Fruit fly (Drosophila melanogaster) whole organism, embryonic: ENCODE measurements around the gene Usf.

ENCODE experiments used
- Adf1 ChIP-seq: fragments of 200-800 bp; sonication (Bioruptor generic); IDR thresholded peaks from 2 replicates; pipeline ENCODE4 v1.3.6; 2022; ENCODE audit warnings: missing biosample characterization, missing genetic modification characterization
- Bdp1 ChIP-seq: fragments of 200-800 bp; sonication (Bioruptor generic); optimal IDR thresholded peaks from 3 replicates; lab custom pipeline; 2016; ENCODE audit warnings: missing biosample characterization, missing genetic modification characterization
- Bgb ChIP-seq: fragments of 200-800 bp; sonication (Bioruptor generic); IDR thresholded peaks from 2 replicates; pipeline ENCODE4 v1.3.6; 2022; ENCODE audit warnings: missing biosample characterization, missing genetic modification characterization; ENCODE audit not compliant: partially characterized antibody
- Blimp-1 ChIP-seq: fragments of 200-800 bp; sonication (Bioruptor generic); optimal IDR thresholded peaks from 3 replicates; lab custom pipeline; 2018; ENCODE audit warnings: missing biosample characterization, missing genetic modification characterization, mild to moderate bottlenecking, moderate library complexity, missing genetic modification reagents
- CG10959 ChIP-seq: fragments of 200-800 bp; sonication (Bioruptor generic); IDR thresholded peaks from 2 replicates; pipeline ENCODE4 v1.3.6; 2022; ENCODE audit warnings: missing biosample characterization, missing genetic modification characterization
- CG12219 ChIP-seq: fragments of 200-800 bp; sonication (Bioruptor generic); optimal IDR thresholded peaks from 3 replicates; lab custom pipeline; 2018; ENCODE audit warnings: missing biosample characterization, mild to moderate bottlenecking, missing genetic modification characterization
- CG12659 ChIP-seq: fragments of 200-800 bp; sonication (Bioruptor generic); optimal IDR thresholded peaks from 3 replicates; lab custom pipeline; 2017; ENCODE audit warnings: mild to moderate bottlenecking, missing biosample characterization, missing genetic modification reagents, missing genetic modification characterization
- CG14441 ChIP-seq: fragments of 200-800 bp; sonication (Bioruptor generic); IDR thresholded peaks from 2 replicates; pipeline ENCODE4 v1.3.6; 2022; ENCODE audit warnings: missing biosample characterization, missing genetic modification characterization
- CG14965 ChIP-seq: fragments of 200-800 bp; sonication (Bioruptor generic); optimal IDR thresholded peaks from 2 replicates; lab custom pipeline; 2016; ENCODE audit warnings: missing biosample characterization, missing genetic modification characterization, borderline replicate concordance
- CG1602 ChIP-seq: fragments of 200-800 bp; sonication (Bioruptor generic); optimal IDR thresholded peaks from 3 replicates; lab custom pipeline; 2016; ENCODE audit warnings: missing biosample characterization, missing genetic modification characterization
- CG17568 ChIP-seq: fragments of 200-800 bp; sonication (Bioruptor generic); optimal IDR thresholded peaks from 2 replicates; lab custom pipeline; 2018; ENCODE audit warnings: missing biosample characterization, mild to moderate bottlenecking, missing genetic modification characterization, moderate library complexity
- CG18262 ChIP-seq: fragments of 200-800 bp; optimal IDR thresholded peaks from 3 replicates; lab custom pipeline; 2019; ENCODE audit warnings: missing biosample characterization, mild to moderate bottlenecking, missing genetic modification characterization, moderate library complexity
- CG2678 ChIP-seq: fragments of 200-800 bp; sonication (Bioruptor generic); optimal IDR thresholded peaks from 3 replicates; lab custom pipeline; 2019; ENCODE audit warnings: missing biosample characterization, mild to moderate bottlenecking, missing genetic modification characterization, moderate library complexity
- CG31388 ChIP-seq: fragments of 200-800 bp; sonication (Bioruptor generic); optimal IDR thresholded peaks from 2 replicates; lab custom pipeline; 2016; ENCODE audit warnings: missing biosample characterization, missing genetic modification characterization
- CG3281 ChIP-seq: fragments of 200-800 bp; sonication (Bioruptor generic); optimal IDR thresholded peaks from 3 replicates; lab custom pipeline; 2017; ENCODE audit warnings: missing biosample characterization, mild to moderate bottlenecking, missing genetic modification characterization
- CG34376 ChIP-seq: fragments of 200-800 bp; sonication (Bioruptor generic); optimal IDR thresholded peaks from 2 replicates; lab custom pipeline; 2018; ENCODE audit warnings: missing biosample characterization, mild to moderate bottlenecking, missing genetic modification characterization
- CG4328 ChIP-seq: fragments of 200-800 bp; sonication (Bioruptor generic); optimal IDR thresholded peaks from 3 replicates; lab custom pipeline; 2017; ENCODE audit warnings: missing biosample characterization, missing genetic modification reagents, missing genetic modification characterization
- CG4854 ChIP-seq: fragments of 200-800 bp; sonication (Bioruptor generic); optimal IDR thresholded peaks from 2 replicates; lab custom pipeline; 2016; ENCODE audit warnings: missing biosample characterization, missing genetic modification characterization, inconsistent platforms
- CG5180 ChIP-seq: fragments of 200-800 bp; sonication (Bioruptor generic); optimal IDR thresholded peaks from 3 replicates; lab custom pipeline; 2017; ENCODE audit warnings: missing biosample characterization, missing genetic modification characterization, mild to moderate bottlenecking, moderate library complexity, missing genetic modification reagents
- CG5953 ChIP-seq: fragments of 200-800 bp; sonication (Bioruptor generic); IDR thresholded peaks from 2 replicates; pipeline ENCODE4 v1.3.6; 2022; ENCODE audit warnings: missing biosample characterization, missing genetic modification characterization
- CG6683 ChIP-seq: fragments of 200-800 bp; sonication (Bioruptor generic); optimal IDR thresholded peaks from 2 replicates; lab custom pipeline; 2017; ENCODE audit warnings: missing biosample characterization, mild to moderate bottlenecking, missing genetic modification characterization, missing genetic modification reagents
- CG7556 ChIP-seq: fragments of 200-800 bp; sonication (Bioruptor generic); optimal IDR thresholded peaks from 2 replicates; lab custom pipeline; 2017; ENCODE audit warnings: missing biosample characterization, mild to moderate bottlenecking, missing genetic modification characterization
- CG8765 ChIP-seq: fragments of 200-800 bp; sonication (Bioruptor generic); IDR thresholded peaks from 2 replicates; pipeline ENCODE4 v1.3.6; 2022; ENCODE audit warnings: missing biosample characterization, missing genetic modification characterization
- CG8944 ChIP-seq: fragments of 200-800 bp; sonication (Bioruptor generic); optimal IDR thresholded peaks from 3 replicates; lab custom pipeline; 2016; ENCODE audit warnings: missing biosample characterization, missing genetic modification characterization
- D19A ChIP-seq: fragments of 200-800 bp; optimal IDR thresholded peaks from 3 replicates; lab custom pipeline; 2019; ENCODE audit warnings: missing biosample characterization, mild to moderate bottlenecking, missing genetic modification characterization, moderate library complexity
- Ets65A ChIP-seq: fragments of 200-800 bp; sonication (Bioruptor generic); peaks from one replicate; lab custom pipeline; 2016; ENCODE audit warnings: missing biosample characterization, missing genetic modification characterization
- HLH4C ChIP-seq: fragments of 200-800 bp; sonication (Bioruptor generic); IDR thresholded peaks from 3 replicates; pipeline ENCODE4 v1.3.6; 2022; ENCODE audit warnings: missing biosample characterization, missing genetic modification characterization; ENCODE audit not compliant: partially characterized antibody
- NC2α ChIP-seq: fragments of 200-800 bp; sonication (Bioruptor generic); optimal IDR thresholded peaks from 2 replicates; lab custom pipeline; 2016; ENCODE audit warnings: missing biosample characterization, missing genetic modification characterization
- Side ChIP-seq: fragments of 200-800 bp; sonication (Bioruptor generic); optimal IDR thresholded peaks from 2 replicates; lab custom pipeline; 2016; ENCODE audit warnings: missing biosample characterization, missing genetic modification characterization
- Spps ChIP-seq: fragments of 200-800 bp; sonication (Bioruptor generic); optimal IDR thresholded peaks from 2 replicates; lab custom pipeline; 2018; ENCODE audit warnings: missing biosample characterization, mild to moderate bottlenecking, missing genetic modification characterization
- az2 ChIP-seq: fragments of 200-800 bp; sonication (Bioruptor generic); optimal IDR thresholded peaks from 3 replicates; lab custom pipeline; 2016; ENCODE audit warnings: missing biosample characterization, missing genetic modification characterization
- bowl ChIP-seq: fragments of 200-800 bp; sonication (Bioruptor generic); IDR thresholded peaks from 2 replicates; pipeline ENCODE4 v1.3.6; 2022; ENCODE audit warnings: missing biosample characterization, missing genetic modification characterization
- bsh ChIP-seq, 2 experiments: fragments of 200-800 bp; sonication (Bioruptor generic); optimal IDR thresholded peaks; 2 replicates each; lab custom pipeline; 2017 to 2018; ENCODE audit warnings: mild to moderate bottlenecking in 2 of 2, missing biosample characterization in 2 of 2, missing genetic modification characterization in 2 of 2, moderate library complexity in 1 of 2
- btn ChIP-seq: fragments of 200-800 bp; sonication (Bioruptor generic); optimal IDR thresholded peaks from 2 replicates; lab custom pipeline; 2016; ENCODE audit warnings: missing biosample characterization, missing genetic modification characterization
- eve ChIP-seq, 2 experiments: fragments of >200 bp; optimal IDR thresholded peaks; 2 replicates each; lab custom pipeline; 2017; ENCODE audit warnings: missing biosample characterization in 2 of 2, missing genetic modification characterization in 2 of 2
- klu ChIP-seq: fragments of 200-800 bp; sonication (Bioruptor generic); IDR thresholded peaks from 2 replicates; pipeline ENCODE4 v1.3.6; 2022; ENCODE audit warnings: missing biosample characterization, missing genetic modification characterization
- lola ChIP-seq, 3 experiments: fragments of >200 bp in 2 of 3; fragments of 200-800 bp in 1 of 3; sonication (Bioruptor generic) in 1 of 3; optimal IDR thresholded peaks; 2 replicates each; lab custom pipeline; 2017 to 2019; ENCODE audit warnings: missing biosample characterization in 3 of 3, missing genetic modification characterization in 3 of 3, mild to moderate bottlenecking in 1 of 3, moderate library complexity in 1 of 3
- nmo ChIP-seq: fragments of 200-800 bp; sonication (Bioruptor generic); optimal IDR thresholded peaks from 2 replicates; lab custom pipeline; 2018; ENCODE audit warnings: missing biosample characterization, mild to moderate bottlenecking, missing genetic modification characterization, moderate library complexity
- odd ChIP-seq: fragments of 200-800 bp; sonication (Bioruptor generic); optimal IDR thresholded peaks from 2 replicates; lab custom pipeline; 2017; ENCODE audit warnings: missing biosample characterization, mild to moderate bottlenecking, missing genetic modification characterization
- pros ChIP-seq: fragments of 200-800 bp; sonication (Bioruptor generic); optimal IDR thresholded peaks from 3 replicates; lab custom pipeline; 2019; ENCODE audit warnings: missing biosample characterization, mild to moderate bottlenecking, missing genetic modification characterization, moderate library complexity
- sens ChIP-seq: fragments of 200-800 bp; sonication (Bioruptor generic); peaks from one replicate; lab custom pipeline; 2016; ENCODE audit warnings: missing biosample characterization, missing genetic modification characterization
- sisA ChIP-seq: fragments of 200-800 bp; sonication (Bioruptor generic); IDR thresholded peaks from 2 replicates; pipeline ENCODE4 v1.3.6; 2022; ENCODE audit warnings: missing biosample characterization, missing genetic modification characterization
- ssp ChIP-seq: fragments of 200-800 bp; sonication (Bioruptor generic); IDR thresholded peaks from 2 replicates; pipeline ENCODE4 v1.3.6; 2022; ENCODE audit warnings: missing biosample characterization, missing genetic modification characterization
- tna ChIP-seq: fragments of 200-800 bp; sonication (Bioruptor generic); IDR thresholded peaks from 2 replicates; pipeline ENCODE4 v1.3.6; 2022; ENCODE audit warnings: missing biosample characterization, missing genetic modification characterization; ENCODE audit not compliant: partially characterized antibody
- trem ChIP-seq: fragments of 200-800 bp; optimal IDR thresholded peaks from 3 replicates; lab custom pipeline; 2019; ENCODE audit warnings: missing biosample characterization, mild to moderate bottlenecking, missing genetic modification characterization, moderate library complexity
- unpg ChIP-seq: fragments of 200-800 bp; sonication (Bioruptor generic); optimal IDR thresholded peaks from 3 replicates; lab custom pipeline; 2018; ENCODE audit warnings: missing biosample characterization, mild to moderate bottlenecking, missing genetic modification characterization, moderate library complexity
- vvl ChIP-seq: fragments of 200-800 bp; sonication (Bioruptor generic); IDR thresholded peaks from 2 replicates; pipeline ENCODE4 v1.3.6; 2022; ENCODE audit warnings: missing biosample characterization, missing genetic modification characterization
- z ChIP-seq: fragments of 200-800 bp; sonication (Bioruptor generic); IDR thresholded peaks from 3 replicates; pipeline ENCODE4 v1.3.6; 2022; ENCODE audit warnings: missing biosample characterization, missing genetic modification characterization
- zen ChIP-seq: fragments of 200-800 bp; sonication (Bioruptor generic); optimal IDR thresholded peaks from 3 replicates; lab custom pipeline; 2018; ENCODE audit warnings: missing biosample characterization, mild to moderate bottlenecking, missing genetic modification characterization, moderate library complexity
- zf30C ChIP-seq: fragments of 200-800 bp; sonication (Bioruptor generic); optimal IDR thresholded peaks from 3 replicates; lab custom pipeline; 2018; ENCODE audit warnings: missing biosample characterization, mild to moderate bottlenecking, missing genetic modification characterization

Usf gene

DNA sequence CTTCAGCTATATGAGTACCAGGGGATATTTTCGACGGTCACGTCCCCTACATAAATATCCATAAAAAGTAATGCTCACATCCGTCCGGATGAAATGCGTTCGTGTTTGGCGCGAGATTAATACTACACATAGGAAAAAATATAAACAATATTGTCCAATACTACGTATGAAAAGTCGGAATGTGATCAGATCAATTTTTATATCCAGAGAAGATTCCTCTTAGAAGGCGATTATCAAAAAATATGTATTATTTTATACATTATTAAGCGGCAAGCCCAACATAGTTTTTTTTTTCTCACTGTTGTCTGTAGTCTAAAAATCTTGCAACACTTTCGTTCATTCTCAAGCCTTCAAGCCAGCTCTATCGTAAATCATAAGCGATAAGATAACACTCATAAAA, 25.4 kb upstream of the Usf start (continued):
- TF ChIP-seq zf30C (peak; percentile 17), btn (GFP tag; lab: Kevin White, UChicago) (no peak), nmo (GFP tag; lab: Kevin White, UChicago) (peak; percentile 42), CG7556 (peak; percentile 15), CG34376 (GFP tag; lab: Kevin White, UChicago) (no peak), zen (tag; lab: Kevin White, UChicago) (no peak), ssp (GFP tag; lab: Robert Waterston, UW) (0 out of 2 replicates have a peak, but pooled peaks have one; percentile 13), NC2α (no peak), CG12659 (GFP tag; lab: Kevin White, UChicago) (no peak), Ets65A (GFP tag; lab: Kevin White, UChicago) (peak; percentile 71), pros (no peak), tna (GFP tag; lab: Robert Waterston, UW) (no peak), CG5180 (no peak), CG14441 (GFP tag; lab: Robert Waterston, UW) (0 out of 2 replicates have a peak, but pooled peaks have one; percentile 26), CG8944 (GFP tag; lab: Kevin White, UChicago) (no peak), az2 (GFP tag; lab: Kevin White, UChicago) (no peak), Spps (peak; percentile 46), CG4854 (GFP tag; lab: Kevin White, UChicago) (no peak), Side (no peak), D19A (tag; lab: Kevin White, UChicago) (peak; percentile 9), odd (no peak), bowl (GFP tag; lab: Robert Waterston, UW) (no peak), CG3281 (GFP tag; lab: Kevin White, UChicago) (no peak), CG17568 (GFP tag; lab: Kevin White, UChicago) (no peak), z (GFP tag; lab: Robert Waterston, UW) (no peak), Adf1 (GFP tag; lab: Robert Waterston, UW) (no peak), vvl (GFP tag; lab: Robert Waterston, UW) (peak; percentile 58; the same call in 1 of the 2 replicates), CG2678 (tag; lab: Kevin White, UChicago) (peak; percentile 32), klu (GFP tag; lab: Robert Waterston, UW) (no peak), CG12219 (GFP tag; lab: Kevin White, UChicago) (no peak), CG1602 (GFP tag; lab: Kevin White, UChicago) (no peak), CG4328 (GFP tag; lab: Kevin White, UChicago) (no peak), CG8765 (GFP tag; lab: Robert Waterston, UW) (peak; percentile 25; the same call in 1 of the 2 replicates), sisA (GFP tag; lab: Robert Waterston, UW) (peak; percentile 26; the same call in 1 of the 2 replicates), trem (tag; lab: Kevin White, UChicago) (peak; percentile 31), lola (GFP tag; optimal IDR thresholded peaks at IDR 0.05; lab: Kevin White, UChicago) (peak in 1 of 3 experiments; percentile 47), HLH4C (no peak), bsh (GFP tag; optimal IDR thresholded peaks at IDR 0.05; lab: Kevin White, UChicago) (peak in 1 of 2 experiments; percentile 62), unpg (GFP tag; lab: Kevin White, UChicago) (peak; percentile 19), CG10959 (GFP tag; lab: Robert Waterston, UW) (peak; percentile 65; the same call in 1 of the 2 replicates), CG14965 (GFP tag; lab: Kevin White, UChicago) (no peak), CG5953 (no peak), CG6683 (no peak), CG31388 (GFP tag; lab: Kevin White, UChicago) (no peak), Bdp1 (GFP tag; lab: Kevin White, UChicago) (no peak), eve (GFP tag; optimal IDR thresholded peaks at IDR 0.05; lab: Kevin White, UChicago) (peak in 1 of 2 experiments; percentile 23), Blimp-1 (peak; percentile 42), Bgb (no peak), sens (peak; percentile 78), CG18262 (tag; lab: Kevin White, UChicago) (peak; percentile 55)
